Fruit fly (Drosophila melanogaster) whole organism, embryonic: Measurements from ENCODE around the gene Osi17.

Experiments
- ATbp ChIP-seq: fragments of 200-800 bp; sonication (Bioruptor generic); optimal IDR thresholded peaks from 2 replicates; lab custom pipeline; 2017; ENCODE audit warnings: missing biosample characterization, mild to moderate bottlenecking, missing genetic modification characterization, missing genetic modification reagents
- Atf-2 ChIP-seq: fragments of 200-800 bp; sonication (Bioruptor generic); optimal IDR thresholded peaks from 2 replicates; lab custom pipeline; 2016; ENCODE audit warnings: missing biosample characterization, missing genetic modification characterization
- CG10543 ChIP-seq: fragments of 200-800 bp; sonication (Bioruptor generic); optimal IDR thresholded peaks from 3 replicates; lab custom pipeline; 2017; ENCODE audit warnings: missing biosample characterization, mild to moderate bottlenecking, missing genetic modification characterization, moderate library complexity
- CG12659 ChIP-seq: fragments of 200-800 bp; sonication (Bioruptor generic); optimal IDR thresholded peaks from 3 replicates; lab custom pipeline; 2017; ENCODE audit warnings: mild to moderate bottlenecking, missing biosample characterization, missing genetic modification reagents, missing genetic modification characterization
- CG12942 ChIP-seq: fragments of 200-800 bp; sonication (Bioruptor generic); optimal IDR thresholded peaks from 3 replicates; lab custom pipeline; 2016; ENCODE audit warnings: missing biosample characterization, missing genetic modification characterization
- CG13287 ChIP-seq: fragments of 200-800 bp; sonication (Bioruptor generic); IDR thresholded peaks from 2 replicates; pipeline ENCODE4 v1.3.6; 2022; ENCODE audit warnings: missing biosample characterization, missing genetic modification characterization; ENCODE audit not compliant: partially characterized antibody
- CG13296 ChIP-seq: fragments of 200-800 bp; sonication (Bioruptor generic); optimal IDR thresholded peaks from 3 replicates; lab custom pipeline; 2018; ENCODE audit warnings: missing biosample characterization, mild to moderate bottlenecking, missing genetic modification characterization
- CG13775 ChIP-seq: fragments of 200-800 bp; sonication (Bioruptor generic); optimal IDR thresholded peaks from 3 replicates; lab custom pipeline; 2017; ENCODE audit warnings: missing biosample characterization, mild to moderate bottlenecking, missing genetic modification characterization
- CG16815 ChIP-seq: fragments of 200-800 bp; sonication (Bioruptor generic); optimal IDR thresholded peaks from 3 replicates; lab custom pipeline; 2017; ENCODE audit warnings: missing biosample characterization, mild to moderate bottlenecking, missing genetic modification characterization
- CG17385 ChIP-seq: fragments of 200-800 bp; sonication (Bioruptor generic); optimal IDR thresholded peaks from 3 replicates; lab custom pipeline; 2018; ENCODE audit warnings: missing biosample characterization, mild to moderate bottlenecking, missing genetic modification characterization
- CG2116 ChIP-seq: fragments of 200-800 bp; sonication (Bioruptor generic); optimal IDR thresholded peaks from 3 replicates; lab custom pipeline; 2018; ENCODE audit warnings: missing biosample characterization, mild to moderate bottlenecking, missing genetic modification characterization
- CG2678 ChIP-seq: fragments of 200-800 bp; sonication (Bioruptor generic); optimal IDR thresholded peaks from 3 replicates; lab custom pipeline; 2019; ENCODE audit warnings: missing biosample characterization, mild to moderate bottlenecking, missing genetic modification characterization, moderate library complexity
- CG32767 ChIP-seq: fragments of 200-800 bp; sonication (Bioruptor generic); IDR thresholded peaks from 2 replicates; pipeline ENCODE4 v1.3.6; 2022; ENCODE audit warnings: missing biosample characterization, missing genetic modification characterization
- CG34224 ChIP-seq: fragments of 200-800 bp; sonication (Bioruptor generic); IDR thresholded peaks from 3 replicates; pipeline ENCODE4 v1.3.6; 2022; ENCODE audit warnings: missing biosample characterization, missing genetic modification characterization; ENCODE audit not compliant: partially characterized antibody
- CG4282 ChIP-seq: fragments of 200-800 bp; sonication (Bioruptor generic); optimal IDR thresholded peaks from 2 replicates; lab custom pipeline; 2016; ENCODE audit warnings: missing biosample characterization, missing genetic modification characterization
- CG4820 ChIP-seq: fragments of 200-800 bp; sonication (Bioruptor generic); optimal IDR thresholded peaks from 3 replicates; lab custom pipeline; 2016; ENCODE audit warnings: missing biosample characterization, missing genetic modification characterization
- CG6272 ChIP-seq: fragments of 200-800 bp; sonication (Bioruptor generic); IDR thresholded peaks from 2 replicates; pipeline ENCODE4 v1.3.6; 2022; ENCODE audit warnings: missing biosample characterization, missing genetic modification characterization
- CG6765 ChIP-seq: fragments of 200-800 bp; sonication (Bioruptor generic); optimal IDR thresholded peaks from 3 replicates; lab custom pipeline; 2017; ENCODE audit warnings: missing biosample characterization, mild to moderate bottlenecking, missing genetic modification characterization
- CG9817 ChIP-seq: fragments of 200-800 bp; sonication (Bioruptor generic); optimal IDR thresholded peaks from 2 replicates; lab custom pipeline; 2018; ENCODE audit warnings: missing biosample characterization, mild to moderate bottlenecking, missing genetic modification characterization, moderate library complexity
- Gsc ChIP-seq: fragments of 200-800 bp; sonication (Bioruptor generic); IDR thresholded peaks from 2 replicates; pipeline ENCODE4 v1.3.6; 2022; ENCODE audit warnings: missing biosample characterization, missing genetic modification characterization
- Hmx ChIP-seq: fragments of 200-800 bp; sonication (Bioruptor generic); optimal IDR thresholded peaks from 2 replicates; lab custom pipeline; 2016; ENCODE audit warnings: missing biosample characterization, missing genetic modification characterization
- Kr ChIP-seq: fragments of 200-800 bp; sonication (Bioruptor generic); optimal IDR thresholded peaks from 2 replicates; lab custom pipeline; 2017; ENCODE audit warnings: missing biosample characterization, mild to moderate bottlenecking, missing genetic modification characterization
- Lim3 ChIP-seq: fragments of 200-800 bp; sonication (Bioruptor generic); IDR thresholded peaks from 2 replicates; pipeline ENCODE4 v1.3.6; 2022; ENCODE audit warnings: missing biosample characterization, missing genetic modification characterization
- Lpt ChIP-seq: fragments of >200 bp; optimal IDR thresholded peaks from 2 replicates; lab custom pipeline; 2018; ENCODE audit warnings: missing biosample characterization, missing genetic modification characterization
- MBD-R2 ChIP-seq: fragments of 200-800 bp; sonication (Bioruptor generic); IDR thresholded peaks from 2 replicates; pipeline ENCODE4 v1.3.6; 2022; ENCODE audit warnings: missing biosample characterization, missing genetic modification characterization
- Med ChIP-seq: fragments of 200-800 bp; sonication (Bioruptor generic); peaks from one replicate; lab custom pipeline; 2016; ENCODE audit warnings: missing biosample characterization, missing genetic modification characterization, mild to moderate bottlenecking, inconsistent platforms, moderate library complexity
- NfI ChIP-seq: fragments of 200-800 bp; sonication (Bioruptor generic); optimal IDR thresholded peaks from 3 replicates; lab custom pipeline; 2018; ENCODE audit warnings: missing biosample characterization, mild to moderate bottlenecking, missing genetic modification characterization, moderate library complexity
- PHDP ChIP-seq: fragments of 200-800 bp; sonication (Bioruptor generic); optimal IDR thresholded peaks from 3 replicates; lab custom pipeline; 2018; ENCODE audit warnings: missing biosample characterization, mild to moderate bottlenecking, missing genetic modification characterization, moderate library complexity
- Side ChIP-seq: fragments of 200-800 bp; sonication (Bioruptor generic); optimal IDR thresholded peaks from 2 replicates; lab custom pipeline; 2016; ENCODE audit warnings: missing biosample characterization, missing genetic modification characterization
- Sox100B ChIP-seq: fragments of 200-800 bp; sonication (Bioruptor generic); optimal IDR thresholded peaks from 3 replicates; lab custom pipeline; 2018; ENCODE audit warnings: missing biosample characterization, mild to moderate bottlenecking, missing genetic modification characterization
- Sox102F ChIP-seq: fragments of 200-800 bp; sonication (Bioruptor generic); optimal IDR thresholded peaks from 2 replicates; lab custom pipeline; 2018; ENCODE audit warnings: missing biosample characterization, mild to moderate bottlenecking, missing genetic modification characterization, moderate library complexity
- Spps ChIP-seq: fragments of 200-800 bp; sonication (Bioruptor generic); optimal IDR thresholded peaks from 2 replicates; lab custom pipeline; 2018; ENCODE audit warnings: missing biosample characterization, mild to moderate bottlenecking, missing genetic modification characterization
- btn ChIP-seq: fragments of 200-800 bp; sonication (Bioruptor generic); optimal IDR thresholded peaks from 2 replicates; lab custom pipeline; 2016; ENCODE audit warnings: missing biosample characterization, missing genetic modification characterization
- cato ChIP-seq: fragments of 200-800 bp; sonication (Bioruptor generic); optimal IDR thresholded peaks from 2 replicates; lab custom pipeline; 2016; ENCODE audit warnings: missing biosample characterization, missing genetic modification characterization, borderline replicate concordance
- chn ChIP-seq: fragments of 200-800 bp; sonication (Bioruptor generic); optimal IDR thresholded peaks from 2 replicates; lab custom pipeline; 2016; ENCODE audit warnings: missing biosample characterization, missing genetic modification characterization
- ci ChIP-seq: fragments of 200-800 bp; sonication (Bioruptor generic); IDR thresholded peaks from 3 replicates; pipeline ENCODE4 v1.3.6; 2022; ENCODE audit warnings: missing biosample characterization, missing genetic modification characterization
- h ChIP-seq: fragments of >200 bp; optimal IDR thresholded peaks from 2 replicates; lab custom pipeline; 2017
- jumu ChIP-seq: fragments of 200-800 bp; sonication (Bioruptor generic); optimal IDR thresholded peaks from 3 replicates; lab custom pipeline; 2016; ENCODE audit warnings: missing biosample characterization, missing genetic modification characterization
- nau ChIP-seq: fragments of 200-800 bp; sonication (Bioruptor generic); optimal IDR thresholded peaks from 3 replicates; lab custom pipeline; 2017; ENCODE audit warnings: missing biosample characterization, mild to moderate bottlenecking, missing genetic modification characterization, missing genetic modification reagents
- org-1 ChIP-seq: fragments of 200-800 bp; sonication (Bioruptor generic); optimal IDR thresholded peaks from 2 replicates; lab custom pipeline; 2017; ENCODE audit warnings: missing biosample characterization, missing genetic modification characterization
- p53 ChIP-seq: fragments of 200-800 bp; sonication (Bioruptor generic); optimal IDR thresholded peaks from 2 replicates; lab custom pipeline; 2016; ENCODE audit warnings: missing biosample characterization, missing genetic modification characterization
- pnt ChIP-seq: fragments of 200-800 bp; sonication (Bioruptor generic); optimal IDR thresholded peaks from 3 replicates; lab custom pipeline; 2016; ENCODE audit warnings: missing biosample characterization, missing genetic modification characterization
- pzg ChIP-seq: fragments of 200-800 bp; sonication (Bioruptor generic); optimal IDR thresholded peaks from 3 replicates; lab custom pipeline; 2018; ENCODE audit warnings: missing biosample characterization, mild to moderate bottlenecking, missing genetic modification characterization, moderate library complexity
- schlank ChIP-seq: fragments of 200-800 bp; sonication (Bioruptor generic); optimal IDR thresholded peaks from 2 replicates; lab custom pipeline; 2018; ENCODE audit warnings: missing biosample characterization, mild to moderate bottlenecking, missing genetic modification characterization
- sqz ChIP-seq: fragments of 200-800 bp; sonication (Bioruptor generic); optimal IDR thresholded peaks from 3 replicates; lab custom pipeline; 2018; ENCODE audit warnings: missing biosample characterization, mild to moderate bottlenecking, missing genetic modification characterization
- toy ChIP-seq: fragments of 200-800 bp; sonication (Bioruptor generic); IDR thresholded peaks from 2 replicates; pipeline ENCODE4 v1.3.6; 2022; ENCODE audit warnings: missing biosample characterization, missing genetic modification characterization
- tx ChIP-seq: fragments of 200-800 bp; sonication (Bioruptor generic); optimal IDR thresholded peaks from 2 replicates; lab custom pipeline; 2016; ENCODE audit warnings: missing biosample characterization, missing genetic modification characterization
- usp ChIP-seq: fragments of >200 bp; optimal IDR thresholded peaks from 2 replicates; lab custom pipeline; 2017; ENCODE audit warnings: missing biosample characterization, missing genetic modification characterization
- vnd ChIP-seq: fragments of 200-800 bp; sonication (Bioruptor generic); IDR thresholded peaks from 3 replicates; pipeline ENCODE4 v1.3.6; 2022; ENCODE audit warnings: missing biosample characterization, missing genetic modification characterization; ENCODE audit not compliant: partially characterized antibody
- vvl ChIP-seq: fragments of 200-800 bp; sonication (Bioruptor generic); IDR thresholded peaks from 2 replicates; pipeline ENCODE4 v1.3.6; 2022; ENCODE audit warnings: missing biosample characterization, missing genetic modification characterization
- wek ChIP-seq: fragments of 200-800 bp; sonication (Bioruptor generic); optimal IDR thresholded peaks from 3 replicates; lab custom pipeline; 2018; ENCODE audit warnings: missing biosample characterization, mild to moderate bottlenecking, missing genetic modification characterization, moderate library complexity
- zfh2 ChIP-seq: fragments of 200-800 bp; sonication (Bioruptor generic); optimal IDR thresholded peaks from 2 replicates; lab custom pipeline; 2016; ENCODE audit warnings: missing biosample characterization, missing genetic modification characterization

The Osi17 gene

dm6 chr3R:6368100-6368499 lies 56.5 kb downstream of the Osi17 start, which contains the start of gene CG42724 (continued):
- TF ChIP-seq CG16815 (GFP tag; lab: Kevin White, UChicago), result no peak
- TF ChIP-seq CG9817 (tag; lab: Kevin White, UChicago), result peak; percentile 62
- no peak for TF ChIP-seq Sox100B
- TF ChIP-seq vnd (GFP tag; lab: Robert Waterston, UW), result peak; percentile 37; the same call in 1 of the 3 replicates
- TF ChIP-seq ci (GFP tag; lab: Robert Waterston, UW), result peak; percentile 79
- TF ChIP-seq sqz (GFP tag; lab: Kevin White, UChicago), result no peak
- TF ChIP-seq CG12659 (GFP tag; lab: Kevin White, UChicago), result peak; percentile 67
- peak; percentile 77 for TF ChIP-seq Side (GFP tag; lab: Kevin White, UChicago)
- no peak for TF ChIP-seq PHDP
- peak; percentile 57; the same call in 1 of the 2 replicates for TF ChIP-seq CG6272 (GFP tag; lab: Robert Waterston, UW)
- no peak for TF ChIP-seq Gsc (GFP tag; lab: Robert Waterston, UW)
- no peak for TF ChIP-seq CG32767
- peak; percentile 8; the same call in 1 of the 2 replicates for TF ChIP-seq CG13287
- TF ChIP-seq h (lab: Kevin White, UChicago), result no peak
- peak; percentile 62 for TF ChIP-seq tx
- peak; percentile 79 for TF ChIP-seq zfh2 (GFP tag; lab: Kevin White, UChicago)
- no peak for TF ChIP-seq toy (GFP tag; lab: Robert Waterston, UW)
- no peak for TF ChIP-seq btn (GFP tag; lab: Kevin White, UChicago)
- TF ChIP-seq Lim3 (GFP tag; lab: Robert Waterston, UW), result no peak
- TF ChIP-seq CG4282, result peak; percentile 49
- TF ChIP-seq CG4820 (GFP tag; lab: Kevin White, UChicago), result peak; percentile 41
- TF ChIP-seq CG12942 (GFP tag; lab: Kevin White, UChicago), result peak; percentile 41
- TF ChIP-seq Sox102F (GFP tag; lab: Kevin White, UChicago), result no peak
- TF ChIP-seq CG10543, result no peak
- TF ChIP-seq Atf-2 (GFP tag; lab: Kevin White, UChicago), result peak; percentile 30
- peak; percentile 44 for TF ChIP-seq p53 (GFP tag; lab: Kevin White, UChicago)
- peak; percentile 86 for TF ChIP-seq jumu (GFP tag; lab: Kevin White, UChicago)
- no peak for TF ChIP-seq Hmx (GFP tag; lab: Kevin White, UChicago)
- peak; percentile 30 for TF ChIP-seq wek
- no peak for TF ChIP-seq CG34224 (GFP tag; lab: Robert Waterston, UW)
- no peak for TF ChIP-seq Spps (tag; lab: Kevin White, UChicago)
- peak; percentile 43 for TF ChIP-seq org-1 (GFP tag; lab: Kevin White, UChicago)
- peak; percentile 70 for TF ChIP-seq pnt (GFP tag; lab: Kevin White, UChicago)
- TF ChIP-seq CG2678 (tag; lab: Kevin White, UChicago), result no peak
- TF ChIP-seq NfI (GFP tag; lab: Kevin White, UChicago), result no peak
- TF ChIP-seq vvl (GFP tag; lab: Robert Waterston, UW), result no peak; the same call in 1 of the 2 replicates
- no peak for TF ChIP-seq cato
- peak; percentile 86 for TF ChIP-seq pzg
- peak; percentile 36 for TF ChIP-seq CG13775 (GFP tag; lab: Kevin White, UChicago)
- no peak for TF ChIP-seq nau
- TF ChIP-seq chn (GFP tag; lab: Kevin White, UChicago), result peak; percentile 80
- TF ChIP-seq Lpt (GFP tag; lab: Kevin White, UChicago), result no peak
- TF ChIP-seq CG13296, result no peak
- TF ChIP-seq CG6765 (GFP tag; lab: Kevin White, UChicago), result no peak
- peak; percentile 96 for TF ChIP-seq Med (GFP tag; lab: Kevin White, UChicago)
- no peak for TF ChIP-seq ATbp (GFP tag; lab: Kevin White, UChicago)
- no peak for TF ChIP-seq usp (GFP tag; lab: Kevin White, UChicago)
- TF ChIP-seq Kr (GFP tag; lab: Kevin White, UChicago), result no peak
- no peak for TF ChIP-seq CG17385 (GFP tag; lab: Kevin White, UChicago)
- peak; percentile 43 for TF ChIP-seq CG2116 (GFP tag; lab: Kevin White, UChicago)
- no peak for TF ChIP-seq schlank (tag; lab: Kevin White, UChicago)
- TF ChIP-seq MBD-R2 (GFP tag; lab: Robert Waterston, UW), result peak; percentile 73
